Worm (Caenorhabditis elegans): ENCODE results near the gene acs-20.

The acs-20 gene

DNA sequence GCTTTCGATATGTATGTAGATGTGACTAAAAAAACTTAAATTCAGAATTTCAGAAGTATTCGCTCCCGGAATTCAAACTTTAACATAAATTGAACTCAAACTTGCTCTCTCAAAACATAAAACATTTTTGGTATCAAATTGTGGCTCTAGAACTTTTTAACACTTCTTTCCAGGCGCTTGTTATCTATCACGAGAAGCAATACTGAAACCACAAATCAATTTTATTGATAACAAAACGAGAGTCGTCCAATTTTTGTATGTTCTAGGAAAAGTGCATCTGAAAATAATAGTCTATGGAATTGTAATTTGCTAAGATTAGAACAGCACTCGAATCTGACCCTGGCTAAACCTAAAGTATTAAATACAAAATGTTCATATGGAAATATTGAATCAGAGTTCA is 19.6 kb downstream of the acs-20 start:
- TF ChIP-seq med-1 (GFP tag; optimal IDR thresholded peaks at IDR 0.05; ENCODE audit: insufficient read depth), result no peak
- no peak for TF ChIP-seq ref-1 (GFP tag; conservative IDR thresholded peaks at IDR 0.05)
- no peak for TF ChIP-seq klf-2 (GFP tag; conservative IDR thresholded peaks at IDR 0.05)
- no peak for TF ChIP-seq flt-1 (GFP tag; IDR thresholded peaks at IDR 0.05)
- no peak for TF ChIP-seq ztf-23 (GFP tag; IDR thresholded peaks at IDR 0.05)
- TF ChIP-seq cog-1 (tag; optimal IDR thresholded peaks at IDR 0.05), result no peak
- no peak for TF ChIP-seq tab-1 (GFP tag; IDR thresholded peaks at IDR 0.05)

DNA sequence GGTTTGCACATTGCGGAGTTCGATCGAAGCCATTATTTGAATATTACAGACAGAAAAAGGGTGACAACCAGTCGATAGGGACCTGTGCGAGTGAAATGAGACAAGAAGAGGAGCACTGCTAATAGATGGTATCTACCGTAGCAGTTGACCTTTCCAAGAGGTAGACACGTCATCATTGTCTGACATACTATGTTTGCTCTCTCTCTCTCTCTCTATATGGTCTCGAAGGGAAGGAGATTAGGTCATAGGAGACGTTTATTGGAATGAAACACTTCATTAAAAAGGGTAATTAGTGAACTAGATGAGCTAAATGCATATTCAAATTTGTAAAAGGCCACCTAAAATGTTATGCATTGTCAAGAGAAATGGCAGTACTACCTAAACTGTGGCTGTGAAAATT is 22.5 kb downstream of the acs-20 start, which contains the start of gene atz-1:
TSS of gene atz-1 (minus strand) at position 101 of the 400 bp plus-strand sequence.
- TF ChIP-seq ztf-29 (GFP tag; IDR thresholded peaks at IDR 0.05) (no peak), T22C8.4 (GFP tag; IDR thresholded peaks at IDR 0.05) (no peak), med-1 (GFP tag; optimal IDR thresholded peaks at IDR 0.05; ENCODE audit: insufficient read depth) (no peak), ref-1 (GFP tag; conservative IDR thresholded peaks at IDR 0.05) (no peak), ztf-23 (GFP tag; IDR thresholded peaks at IDR 0.05) (no peak), cog-1 (tag; optimal IDR thresholded peaks at IDR 0.05) (no peak), klf-2 (GFP tag; conservative IDR thresholded peaks at IDR 0.05) (no peak), flt-1 (GFP tag; IDR thresholded peaks at IDR 0.05) (no peak), tab-1 (GFP tag; IDR thresholded peaks at IDR 0.05) (no peak)

DNA sequence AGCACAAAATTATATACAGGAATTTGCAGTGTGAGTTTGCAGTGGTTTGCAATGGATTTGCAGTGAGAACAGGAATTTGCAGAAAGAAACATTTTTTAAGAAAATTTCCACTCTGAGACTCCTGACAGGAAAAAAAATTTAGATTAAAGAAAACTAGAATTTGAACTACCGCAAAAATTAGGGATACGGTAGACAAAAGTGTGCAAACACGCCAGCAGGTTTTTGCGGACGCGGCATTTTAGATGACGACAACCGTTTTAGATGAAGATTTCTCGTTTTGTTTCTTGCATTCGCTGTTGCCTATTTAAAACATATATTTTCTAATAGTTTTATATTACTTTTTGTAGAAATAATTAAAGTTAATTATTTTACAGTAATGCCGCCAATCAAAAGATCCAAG is 26.6 kb downstream of the acs-20 start, which contains the start of gene wdr-46:
TSS of gene wdr-46 (plus strand) at position 375 of the 400 bp plus-strand sequence.
- TF ChIP-seq tab-1 (GFP tag; IDR thresholded peaks at IDR 0.05) (no peak), cog-1 (tag; optimal IDR thresholded peaks at IDR 0.05) (peak; percentile 40), flt-1 (GFP tag; IDR thresholded peaks at IDR 0.05) (0 out of 2 replicates have a peak, but pooled peaks have one; percentile 71)

ce11 chrIV:12371340-12371739 is 27.2 kb downstream of the acs-20 start:
- no peak for TF ChIP-seq med-1 (GFP tag; optimal IDR thresholded peaks at IDR 0.05; ENCODE audit: insufficient read depth)
- no peak for TF ChIP-seq ztf-23 (GFP tag; IDR thresholded peaks at IDR 0.05)
- TF ChIP-seq flt-1 (GFP tag; IDR thresholded peaks at IDR 0.05), result no peak
- no peak for TF ChIP-seq tab-1 (GFP tag; IDR thresholded peaks at IDR 0.05)
- no peak for TF ChIP-seq ztf-29 (GFP tag; IDR thresholded peaks at IDR 0.05)
- TF ChIP-seq T22C8.4 (GFP tag; IDR thresholded peaks at IDR 0.05), result no peak
- TF ChIP-seq klf-2 (GFP tag; conservative IDR thresholded peaks at IDR 0.05), result no peak
- no peak for TF ChIP-seq cog-1 (tag; optimal IDR thresholded peaks at IDR 0.05)

DNA sequence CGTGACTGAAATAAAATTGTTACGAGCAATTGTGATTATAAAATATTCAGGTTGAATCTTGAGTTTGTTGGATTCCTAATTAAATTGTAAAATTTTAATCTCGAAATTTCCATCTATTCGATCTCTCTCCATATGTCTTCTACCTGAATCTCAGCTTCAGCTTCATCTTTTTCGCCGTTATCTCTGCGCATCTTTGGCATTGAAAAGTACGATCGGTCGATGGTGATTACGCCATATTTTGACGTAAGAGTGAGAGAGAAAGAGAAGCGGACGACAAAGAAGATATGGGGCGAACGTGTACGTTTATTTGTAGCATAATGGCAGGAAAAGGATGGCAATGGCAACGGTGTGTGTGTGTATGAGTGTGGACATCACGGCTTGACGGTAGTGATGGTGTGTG is 31.9 kb downstream of the acs-20 start:
- TF ChIP-seq flt-1 (GFP tag; IDR thresholded peaks at IDR 0.05) (no peak), T22C8.4 (GFP tag; IDR thresholded peaks at IDR 0.05) (no peak), cog-1 (tag; optimal IDR thresholded peaks at IDR 0.05) (no peak), ztf-23 (GFP tag; IDR thresholded peaks at IDR 0.05) (no peak), tab-1 (GFP tag; IDR thresholded peaks at IDR 0.05) (no peak), ref-1 (GFP tag; conservative IDR thresholded peaks at IDR 0.05) (no peak), med-1 (GFP tag; optimal IDR thresholded peaks at IDR 0.05; ENCODE audit: insufficient read depth) (no peak), ztf-29 (GFP tag; IDR thresholded peaks at IDR 0.05) (no peak), klf-2 (GFP tag; conservative IDR thresholded peaks at IDR 0.05) (no peak)

ce11 chrIV:12364964-12365363 is 33.5 kb downstream of the acs-20 start:
- peak; percentile 48; the same call in 1 of the 2 replicates for TF ChIP-seq ztf-29 (GFP tag; IDR thresholded peaks at IDR 0.05)
- no peak for TF ChIP-seq ztf-23 (GFP tag; IDR thresholded peaks at IDR 0.05)

DNA sequence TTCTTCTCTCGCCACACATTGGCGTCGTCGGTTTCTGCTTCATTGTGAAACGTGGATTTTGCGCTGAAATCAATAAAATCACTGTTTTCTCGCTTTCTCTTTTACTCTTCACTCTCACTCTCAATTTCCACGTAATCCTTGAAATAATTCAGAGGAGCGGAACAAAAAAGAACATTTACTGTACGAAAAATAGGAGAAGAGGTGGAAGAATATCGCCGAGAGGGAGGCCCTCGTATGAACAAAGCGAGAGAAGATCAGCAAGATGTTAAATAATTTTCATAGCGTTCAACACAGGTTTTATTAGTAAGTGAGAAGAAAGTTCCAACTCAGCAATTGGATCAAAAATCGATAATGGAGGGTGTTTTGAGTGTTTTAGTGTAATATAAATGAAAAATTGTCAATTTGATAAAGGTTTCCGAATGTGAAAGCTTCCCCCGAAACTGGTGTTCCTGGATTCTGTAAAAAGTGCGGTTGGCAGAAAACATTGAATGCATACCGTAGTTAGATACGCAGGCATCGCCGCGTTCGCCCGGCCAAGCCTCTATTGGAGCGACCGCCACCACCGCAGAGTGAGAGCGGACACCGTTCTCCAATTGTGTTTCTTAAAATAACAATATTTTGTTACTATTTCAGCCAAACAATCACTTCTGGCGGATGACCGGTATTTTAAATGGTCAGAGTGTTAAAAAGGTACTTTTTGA is 37.0 kb downstream of the acs-20 start, which contains the start of the genes ccr-4 and ZC518.8:
TSS of gene ccr-4 (plus strand) at position 151 of the 701 bp plus-strand sequence.
TSS of gene ZC518.8 (minus strand) at position 517 of the 701 bp plus-strand sequence.
- no peak for TF ChIP-seq klf-2 (GFP tag; conservative IDR thresholded peaks at IDR 0.05)
- TF ChIP-seq med-1 (GFP tag; optimal IDR thresholded peaks at IDR 0.05; ENCODE audit: insufficient read depth), result no peak
- TF ChIP-seq tab-1 (GFP tag; IDR thresholded peaks at IDR 0.05), result no peak
- no peak for TF ChIP-seq cog-1 (tag; optimal IDR thresholded peaks at IDR 0.05)
- TF ChIP-seq flt-1 (GFP tag; IDR thresholded peaks at IDR 0.05), result no peak
- TF ChIP-seq ztf-29 (GFP tag; IDR thresholded peaks at IDR 0.05), result no peak
- TF ChIP-seq ref-1 (GFP tag; conservative IDR thresholded peaks at IDR 0.05), result no peak
- TF ChIP-seq T22C8.4 (GFP tag; IDR thresholded peaks at IDR 0.05), result no peak
- no peak for TF ChIP-seq ztf-23 (GFP tag; IDR thresholded peaks at IDR 0.05)

- TF ChIP-seq cog-1 (tag; optimal IDR thresholded peaks at IDR 0.05), result no peak
- TF ChIP-seq ztf-29 (GFP tag; IDR thresholded peaks at IDR 0.05), result no peak
- no peak for TF ChIP-seq klf-2 (GFP tag; conservative IDR thresholded peaks at IDR 0.05)
- TF ChIP-seq flt-1 (GFP tag; IDR thresholded peaks at IDR 0.05), result no peak
- TF ChIP-seq ztf-23 (GFP tag; IDR thresholded peaks at IDR 0.05), result no peak
- TF ChIP-seq med-1 (GFP tag; optimal IDR thresholded peaks at IDR 0.05; ENCODE audit: insufficient read depth), result no peak
- TF ChIP-seq ref-1 (GFP tag; conservative IDR thresholded peaks at IDR 0.05), result no peak
- no peak for TF ChIP-seq tab-1 (GFP tag; IDR thresholded peaks at IDR 0.05)
- TF ChIP-seq T22C8.4 (GFP tag; IDR thresholded peaks at IDR 0.05), result no peak
These were observed 37.7 kb downstream of the acs-20 start, which contains the start of gene sec-24.2 for ce11 chrIV:12360742-12361195. Gene sec-24.2, minus strand, starts transcription at chrIV:12360792.

ce11 chrIV:12359979-12360378 is 38.5 kb downstream of the acs-20 start:
- TF ChIP-seq klf-2 (GFP tag; conservative IDR thresholded peaks at IDR 0.05) (no peak), T22C8.4 (GFP tag; IDR thresholded peaks at IDR 0.05) (no peak), tab-1 (GFP tag; IDR thresholded peaks at IDR 0.05) (no peak), ztf-29 (GFP tag; IDR thresholded peaks at IDR 0.05) (no peak), med-1 (GFP tag; optimal IDR thresholded peaks at IDR 0.05; ENCODE audit: insufficient read depth) (no peak), cog-1 (tag; optimal IDR thresholded peaks at IDR 0.05) (no peak), ref-1 (GFP tag; conservative IDR thresholded peaks at IDR 0.05) (no peak), flt-1 (GFP tag; IDR thresholded peaks at IDR 0.05) (no peak), ztf-23 (GFP tag; IDR thresholded peaks at IDR 0.05) (no peak)

ce11 chrIV:12350235-12350634 is 48.3 kb downstream of the acs-20 start:
- no peak for TF ChIP-seq cog-1 (tag; optimal IDR thresholded peaks at IDR 0.05)
- TF ChIP-seq med-1 (GFP tag; optimal IDR thresholded peaks at IDR 0.05; ENCODE audit: insufficient read depth), result no peak
- TF ChIP-seq flt-1 (GFP tag; IDR thresholded peaks at IDR 0.05), result no peak
- no peak for TF ChIP-seq ref-1 (GFP tag; conservative IDR thresholded peaks at IDR 0.05)
- TF ChIP-seq T22C8.4 (GFP tag; IDR thresholded peaks at IDR 0.05), result no peak
- TF ChIP-seq ztf-23 (GFP tag; IDR thresholded peaks at IDR 0.05), result no peak
- TF ChIP-seq ztf-29 (GFP tag; IDR thresholded peaks at IDR 0.05), result no peak
- no peak for TF ChIP-seq klf-2 (GFP tag; conservative IDR thresholded peaks at IDR 0.05)
- TF ChIP-seq tab-1 (GFP tag; IDR thresholded peaks at IDR 0.05), result no peak

All from whole organism, midembryonic.